Fruit fly (Drosophila melanogaster): ENCODE results near the gene CG11634.

Gene CG11634

DNA sequence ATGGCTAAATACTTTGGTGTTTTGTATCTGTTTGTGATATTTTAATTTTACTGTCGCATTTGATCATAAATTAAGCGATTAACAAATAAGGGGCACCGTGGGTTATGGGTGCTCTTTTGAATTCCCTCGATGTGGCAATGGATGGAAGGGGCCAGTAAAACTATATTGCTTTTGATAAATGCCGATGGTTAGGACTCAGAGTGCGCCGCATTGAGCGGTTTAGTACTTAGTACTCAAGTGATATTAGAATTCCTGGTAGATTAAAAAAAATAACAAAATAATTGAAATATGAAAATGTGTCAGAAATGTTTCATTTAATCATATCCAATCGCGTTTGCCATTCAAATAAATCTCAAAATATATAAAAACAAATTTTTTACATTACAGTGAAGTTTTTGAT is at the start of gene CG11634:
Gene CG11634 (plus strand): TSS at position 301 of the 400 bp plus-strand sequence.
- TF ChIP-seq fd96Ca (GFP tag; IDR thresholded peaks at IDR 0.05) (no peak), CG8301 (tag; optimal IDR thresholded peaks at IDR 0.05) (no peak), CG4496 (GFP tag; IDR thresholded peaks at IDR 0.05) (no peak), rn (GFP tag; IDR thresholded peaks at IDR 0.05) (no peak), CG17806 (tag; optimal IDR thresholded peaks at IDR 0.05) (no peak), CG12605 (GFP tag; IDR thresholded peaks at IDR 0.05) (no peak), gl (tag; optimal IDR thresholded peaks at IDR 0.05) (no peak), CG15710 (tag; optimal IDR thresholded peaks at IDR 0.05) (no peak), CG14655 (GFP tag; optimal IDR thresholded peaks at IDR 0.05) (no peak), CG13204 (GFP tag; optimal IDR thresholded peaks at IDR 0.05) (no peak), CG9948 (tag; optimal IDR thresholded peaks at IDR 0.05) (no peak), CG8159 (tag; optimal IDR thresholded peaks at IDR 0.05) (no peak), EcR (GFP tag; optimal IDR thresholded peaks at IDR 0.05) (no peak), Ets98B (GFP tag; IDR thresholded peaks at IDR 0.05) (no peak), D1 (tag; optimal IDR thresholded peaks at IDR 0.05) (no peak), CG10348 (GFP tag; IDR thresholded peaks at IDR 0.05) (no peak), CG34367 (tag; optimal IDR thresholded peaks at IDR 0.05) (no peak)

DNA sequence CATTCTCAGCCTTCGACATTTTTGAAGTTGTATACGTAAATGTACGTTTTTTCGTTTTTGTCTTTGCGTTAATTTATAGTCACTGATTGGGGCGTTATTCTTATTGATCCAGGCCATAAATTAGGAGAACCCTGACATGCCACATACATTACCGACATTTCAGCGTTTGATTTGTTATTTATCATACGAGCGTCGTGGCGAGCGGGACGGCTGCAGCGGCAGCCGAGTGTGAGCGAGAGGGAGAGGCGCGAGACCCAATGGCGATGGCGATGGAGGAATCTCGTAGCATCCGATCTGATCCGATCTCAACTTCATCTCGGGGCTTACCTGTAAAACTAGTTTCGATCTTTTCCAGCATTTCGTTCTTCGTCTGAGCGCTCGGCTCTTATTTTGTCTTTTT is 49.7 kb upstream of the CG11634 start:
- TF ChIP-seq CG14655 (GFP tag; optimal IDR thresholded peaks at IDR 0.05) (no peak), D1 (tag; optimal IDR thresholded peaks at IDR 0.05) (no peak), CG15710 (tag; optimal IDR thresholded peaks at IDR 0.05) (no peak), CG17806 (tag; optimal IDR thresholded peaks at IDR 0.05) (no peak), Pif1A (GFP tag; optimal IDR thresholded peaks at IDR 0.05) (no peak), Pif1B (GFP tag; optimal IDR thresholded peaks at IDR 0.05) (no peak)

DNA sequence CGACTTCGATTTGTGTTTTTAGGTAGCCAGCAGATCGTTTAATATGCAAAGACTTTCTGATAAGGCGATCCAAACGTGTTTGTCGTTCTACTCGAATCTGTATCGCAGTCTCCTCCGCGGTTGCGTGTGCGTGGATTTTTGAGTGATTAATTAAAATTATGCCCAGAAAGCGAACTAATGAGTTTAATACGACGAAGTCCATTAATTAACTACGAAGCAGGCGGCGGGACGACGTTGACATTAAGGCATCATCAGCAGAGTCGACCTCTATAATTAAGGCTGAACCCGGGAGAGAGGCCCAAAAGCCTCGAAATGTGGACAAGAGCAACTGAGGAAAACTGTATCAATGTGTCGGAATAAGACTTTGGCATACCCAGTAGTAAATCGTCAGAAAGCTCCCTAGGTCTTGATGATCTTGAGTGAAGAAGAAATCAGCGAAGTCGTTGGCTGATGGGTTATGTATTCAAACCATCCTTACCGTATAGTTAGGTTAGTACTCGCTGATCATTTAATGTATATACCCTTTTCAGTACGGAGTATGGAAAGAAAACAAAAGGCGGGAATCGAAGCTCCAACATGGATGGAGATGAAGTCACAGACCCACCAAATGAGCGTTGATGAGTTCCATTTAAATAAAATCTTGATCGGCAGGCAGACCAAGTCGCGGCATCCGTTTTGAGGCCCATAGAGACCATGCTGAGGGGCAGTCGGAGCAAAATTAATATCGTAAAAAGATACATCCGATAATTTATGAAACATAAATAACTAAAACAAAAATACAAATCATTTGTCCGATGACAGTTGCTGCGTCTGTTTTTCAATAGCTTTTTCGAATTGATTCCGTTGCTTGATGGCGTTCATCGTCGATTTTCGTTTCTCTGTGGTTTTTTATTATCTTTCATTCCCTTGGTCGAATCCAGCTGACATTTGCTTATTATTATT is 48.8 kb upstream of the CG11634 start:
- TF ChIP-seq CG4496 (GFP tag; IDR thresholded peaks at IDR 0.05) (no peak), Snoo (tag; optimal IDR thresholded peaks at IDR 0.05) (peak; percentile 68), CG9948 (tag; optimal IDR thresholded peaks at IDR 0.05) (peak; percentile 61), CG8159 (tag; optimal IDR thresholded peaks at IDR 0.05) (peak; percentile 87), D1 (tag; optimal IDR thresholded peaks at IDR 0.05) (no peak), Pif1B (GFP tag; optimal IDR thresholded peaks at IDR 0.05) (peak; percentile 70), CG8301 (tag; optimal IDR thresholded peaks at IDR 0.05) (no peak), Pif1A (GFP tag; optimal IDR thresholded peaks at IDR 0.05) (peak; percentile 67), CG34367 (tag; optimal IDR thresholded peaks at IDR 0.05) (peak; percentile 66), CG15710 (tag; optimal IDR thresholded peaks at IDR 0.05) (peak; percentile 85), EcR (GFP tag; optimal IDR thresholded peaks at IDR 0.05) (peak; percentile 14), fd96Ca (GFP tag; IDR thresholded peaks at IDR 0.05) (no peak), gl (tag; optimal IDR thresholded peaks at IDR 0.05) (peak; percentile 38), CG17806 (tag; optimal IDR thresholded peaks at IDR 0.05) (peak; percentile 74), CG13204 (GFP tag; optimal IDR thresholded peaks at IDR 0.05) (peak; percentile 6)

DNA sequence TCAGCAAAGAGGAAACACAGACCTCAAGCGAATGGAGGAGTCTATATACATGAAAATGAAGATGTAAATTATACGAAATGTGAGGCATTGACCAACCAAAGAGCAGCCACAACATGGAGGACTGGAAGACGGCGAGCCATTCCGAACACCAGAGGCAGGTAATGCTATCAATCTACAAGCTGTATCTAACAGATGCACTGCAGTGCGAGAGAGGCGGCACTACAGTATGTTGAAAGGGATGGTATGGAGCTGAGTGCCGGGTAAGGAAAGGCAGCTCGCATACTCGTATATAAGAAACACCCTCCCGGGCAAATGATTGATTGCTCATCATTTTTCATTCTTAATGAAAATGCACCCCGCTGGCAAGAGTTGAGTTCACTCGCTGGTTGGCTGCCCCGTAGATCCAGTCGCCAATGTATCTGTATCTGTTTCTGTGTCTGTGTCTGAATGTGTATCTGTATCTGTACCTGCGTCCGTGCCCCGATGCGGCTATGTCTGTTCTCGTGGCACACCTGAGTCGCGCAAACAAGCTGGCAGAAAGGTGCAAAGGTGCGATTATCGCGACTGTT is 47.3 kb upstream of the CG11634 start:
- TF ChIP-seq CG10348 (GFP tag; IDR thresholded peaks at IDR 0.05) (no peak), Snoo (tag; optimal IDR thresholded peaks at IDR 0.05) (no peak), CG13204 (GFP tag; optimal IDR thresholded peaks at IDR 0.05) (no peak), CG15710 (tag; optimal IDR thresholded peaks at IDR 0.05) (no peak), CG4496 (GFP tag; IDR thresholded peaks at IDR 0.05) (no peak), CG8301 (tag; optimal IDR thresholded peaks at IDR 0.05) (no peak), Pif1B (GFP tag; optimal IDR thresholded peaks at IDR 0.05) (no peak), CG8159 (tag; optimal IDR thresholded peaks at IDR 0.05) (no peak), rn (GFP tag; IDR thresholded peaks at IDR 0.05) (no peak), gl (tag; optimal IDR thresholded peaks at IDR 0.05) (no peak), CG12605 (GFP tag; IDR thresholded peaks at IDR 0.05) (no peak), D1 (tag; optimal IDR thresholded peaks at IDR 0.05) (no peak), Pif1A (GFP tag; optimal IDR thresholded peaks at IDR 0.05) (no peak), fd96Ca (GFP tag; IDR thresholded peaks at IDR 0.05) (no peak), EcR (GFP tag; optimal IDR thresholded peaks at IDR 0.05) (no peak)

- TF ChIP-seq fd96Ca (GFP tag; IDR thresholded peaks at IDR 0.05) (no peak), CG8159 (tag; optimal IDR thresholded peaks at IDR 0.05) (no peak), rn (GFP tag; IDR thresholded peaks at IDR 0.05) (no peak), Pif1A (GFP tag; optimal IDR thresholded peaks at IDR 0.05) (no peak), CG32121 (GFP tag; IDR thresholded peaks at IDR 0.05) (no peak), CG13204 (GFP tag; optimal IDR thresholded peaks at IDR 0.05) (no peak), CG10348 (GFP tag; IDR thresholded peaks at IDR 0.05) (no peak), Pif1B (GFP tag; optimal IDR thresholded peaks at IDR 0.05) (no peak), Ets98B (GFP tag; IDR thresholded peaks at IDR 0.05) (no peak), gl (tag; optimal IDR thresholded peaks at IDR 0.05) (no peak), CG8301 (tag; optimal IDR thresholded peaks at IDR 0.05) (no peak), CG14655 (GFP tag; optimal IDR thresholded peaks at IDR 0.05) (no peak), Snoo (tag; optimal IDR thresholded peaks at IDR 0.05) (no peak)
Observed at dm6 chr2L:21871708-21872107, 44.4 kb upstream of the CG11634 start.

DNA sequence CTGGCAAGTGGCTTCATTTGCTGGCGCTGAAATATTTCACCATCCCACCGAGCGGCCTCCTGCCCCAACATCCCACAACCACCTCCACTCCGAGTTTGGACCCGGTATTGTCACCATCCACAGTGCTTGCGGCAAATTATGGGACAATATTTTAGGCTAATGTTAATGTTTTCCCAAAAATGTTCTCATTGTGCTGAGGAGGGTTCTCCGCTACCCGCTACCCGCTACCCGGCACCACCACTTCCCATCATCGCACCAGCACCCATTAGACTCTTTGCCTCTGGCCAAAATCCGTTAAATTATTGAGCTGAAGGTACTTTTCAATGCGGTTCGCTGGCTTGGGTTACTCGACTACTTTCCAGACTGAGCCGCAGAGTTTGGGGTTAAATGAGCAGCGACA is 42.4 kb upstream of the CG11634 start:
- no peak for TF ChIP-seq rn (GFP tag; IDR thresholded peaks at IDR 0.05)
- TF ChIP-seq CG9948 (tag; optimal IDR thresholded peaks at IDR 0.05), result no peak
- TF ChIP-seq CG15710 (tag; optimal IDR thresholded peaks at IDR 0.05), result no peak
- no peak for TF ChIP-seq CG14655 (GFP tag; optimal IDR thresholded peaks at IDR 0.05)
- no peak for TF ChIP-seq EcR (GFP tag; optimal IDR thresholded peaks at IDR 0.05)
- TF ChIP-seq CG13204 (GFP tag; optimal IDR thresholded peaks at IDR 0.05), result no peak
- TF ChIP-seq CG8159 (tag; optimal IDR thresholded peaks at IDR 0.05), result no peak
- no peak for TF ChIP-seq Ets98B (GFP tag; IDR thresholded peaks at IDR 0.05)
- TF ChIP-seq CG32121 (GFP tag; IDR thresholded peaks at IDR 0.05), result no peak
